Fruit fly (Drosophila melanogaster): ENCODE measurements around the gene mth.

mth gene

DNA sequence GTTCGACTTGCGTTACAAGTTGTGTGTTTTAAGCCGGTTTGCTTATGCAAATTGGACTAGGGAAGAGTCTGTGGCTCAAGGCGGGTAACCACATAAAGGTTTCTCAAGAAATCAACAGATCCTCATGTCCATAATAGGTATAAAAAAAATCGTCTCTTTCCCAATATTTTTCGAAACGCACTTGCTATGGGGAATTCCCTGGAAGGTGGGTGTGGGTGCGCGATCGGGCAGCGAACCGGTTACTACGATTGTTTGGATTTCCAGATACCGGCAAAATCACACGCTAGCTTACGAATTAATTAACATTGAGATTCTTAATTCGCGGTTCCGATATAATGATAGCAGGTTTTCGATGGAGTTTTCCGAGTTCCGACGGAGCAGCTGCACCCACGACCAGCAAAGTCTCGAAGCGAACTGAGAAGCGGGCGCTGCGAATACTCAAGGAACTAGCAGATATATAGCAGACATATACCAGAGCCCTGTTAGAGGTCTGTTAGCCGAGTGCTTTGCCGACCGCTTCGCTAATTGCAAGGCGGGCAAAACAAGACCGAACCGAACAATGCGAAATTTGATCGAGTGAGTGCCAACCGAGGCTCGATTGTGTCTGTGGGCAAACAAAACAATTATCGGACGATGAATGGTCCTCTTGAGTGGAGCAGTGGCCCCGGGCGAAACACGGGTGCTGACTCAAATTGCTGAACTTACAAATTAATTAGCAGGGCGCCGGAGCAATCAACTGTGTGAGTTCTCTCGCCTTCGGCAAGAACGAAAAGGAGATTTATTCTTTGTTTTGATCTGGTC is 5.5 kb downstream of the mth start:
- TF ChIP-seq CG12605 (GFP tag; IDR thresholded peaks at IDR 0.05): no peak
- TF ChIP-seq EcR (GFP tag; optimal IDR thresholded peaks at IDR 0.05): peak; percentile 59
- peak; percentile 27 for TF ChIP-seq CG13204 (GFP tag; optimal IDR thresholded peaks at IDR 0.05)

DNA sequence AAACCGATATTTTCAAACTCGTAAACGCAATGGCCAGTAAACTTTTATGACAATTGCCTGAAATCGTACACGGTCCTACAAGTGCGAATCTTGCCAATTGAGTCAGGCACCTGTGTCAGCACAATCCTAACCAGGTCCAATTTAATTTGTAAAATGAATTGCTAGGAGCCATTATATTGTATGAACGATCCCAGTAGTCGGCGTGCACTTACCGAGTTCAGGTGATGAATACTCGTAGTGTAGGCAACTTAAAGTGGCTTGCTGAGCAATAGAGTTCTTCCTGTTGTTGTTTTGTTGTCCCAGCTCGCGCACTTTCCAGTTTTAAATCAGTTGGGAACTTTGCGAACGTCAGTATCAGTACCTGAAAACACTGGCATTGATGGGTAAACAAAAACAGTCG is 6.2 kb downstream of the mth start:
- no peak for TF ChIP-seq Pif1B (GFP tag; optimal IDR thresholded peaks at IDR 0.05)
- no peak for TF ChIP-seq CG17806 (tag; optimal IDR thresholded peaks at IDR 0.05)
- TF ChIP-seq CG13204 (GFP tag; optimal IDR thresholded peaks at IDR 0.05): no peak
- no peak for TF ChIP-seq D1 (tag; optimal IDR thresholded peaks at IDR 0.05)
- TF ChIP-seq CG4496 (GFP tag; IDR thresholded peaks at IDR 0.05): no peak
- TF ChIP-seq CG32121 (GFP tag; IDR thresholded peaks at IDR 0.05): no peak
- no peak for TF ChIP-seq gl (tag; optimal IDR thresholded peaks at IDR 0.05)
- TF ChIP-seq rn (GFP tag; IDR thresholded peaks at IDR 0.05): no peak
- TF ChIP-seq CG10348 (GFP tag; IDR thresholded peaks at IDR 0.05): no peak
- TF ChIP-seq CG12605 (GFP tag; IDR thresholded peaks at IDR 0.05): no peak
- no peak for TF ChIP-seq CG14655 (GFP tag; optimal IDR thresholded peaks at IDR 0.05)
- no peak for TF ChIP-seq CG34367 (tag; optimal IDR thresholded peaks at IDR 0.05)
- TF ChIP-seq CG9948 (tag; optimal IDR thresholded peaks at IDR 0.05): no peak

DNA sequence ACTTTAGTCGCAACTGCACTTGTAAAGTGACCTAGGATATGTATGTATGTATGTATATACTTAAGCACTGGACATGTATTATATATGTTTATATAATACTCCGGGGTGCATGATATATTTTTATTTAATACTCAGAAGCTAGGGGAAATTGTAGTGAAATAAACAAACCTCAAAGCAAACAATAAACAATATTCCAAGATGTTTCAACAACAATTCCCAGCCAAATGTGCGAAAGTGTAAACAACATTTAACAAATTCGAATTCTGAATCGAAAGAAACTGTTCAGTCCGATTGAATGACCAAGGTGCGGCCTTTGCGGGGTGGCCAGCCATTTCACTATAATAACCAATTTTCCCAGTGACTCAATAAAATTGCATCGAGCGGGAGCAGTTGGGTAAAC is 6.6 kb downstream of the mth start:
- TF ChIP-seq CG15710 (tag; optimal IDR thresholded peaks at IDR 0.05) (no peak), CG13204 (GFP tag; optimal IDR thresholded peaks at IDR 0.05) (no peak), CG4496 (GFP tag; IDR thresholded peaks at IDR 0.05) (no peak), CG34367 (tag; optimal IDR thresholded peaks at IDR 0.05) (no peak)

DNA sequence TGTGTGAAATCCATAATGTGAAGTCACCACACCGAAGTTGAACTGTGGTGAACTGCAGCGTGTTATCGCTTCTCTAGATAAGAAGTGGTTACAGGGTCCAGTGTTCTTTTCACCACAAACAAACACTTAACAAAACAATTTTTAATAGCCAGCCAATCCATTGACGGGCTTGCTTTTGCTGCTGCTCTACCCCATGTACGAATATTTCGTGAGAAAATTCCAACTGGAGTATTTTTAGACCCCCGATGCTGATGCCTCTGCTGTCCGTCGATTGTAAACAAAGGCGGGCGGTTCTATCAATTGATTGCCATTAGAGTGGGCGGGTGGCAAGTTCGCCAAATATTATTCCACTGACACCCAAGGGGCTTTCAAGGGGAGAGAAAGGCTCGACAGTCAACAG is 7.7 kb downstream of the mth start:
- TF ChIP-seq Ets98B (GFP tag; IDR thresholded peaks at IDR 0.05) (no peak), CG14655 (GFP tag; optimal IDR thresholded peaks at IDR 0.05) (no peak)

DNA sequence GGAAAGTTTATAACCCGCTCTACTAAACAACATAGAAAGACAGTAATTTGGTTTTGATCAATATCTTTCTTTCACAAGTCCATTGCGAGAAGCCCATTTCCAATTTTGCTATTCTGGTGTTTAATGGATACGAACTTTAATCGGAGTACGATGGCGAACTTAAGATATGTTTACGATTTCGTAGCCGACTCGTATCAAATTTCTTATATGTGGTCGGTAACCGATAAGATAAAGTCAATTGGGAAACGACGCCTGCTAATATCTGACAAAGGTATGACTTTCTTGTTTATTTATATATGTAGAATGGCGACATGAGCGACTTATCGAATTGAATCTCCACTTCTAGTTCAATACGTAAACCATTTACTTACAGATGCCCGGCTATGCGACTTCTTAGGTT is 8.6 kb downstream of the mth start:
- TF ChIP-seq CG10348 (GFP tag; IDR thresholded peaks at IDR 0.05): no peak
- no peak for TF ChIP-seq fd96Ca (GFP tag; IDR thresholded peaks at IDR 0.05)
- no peak for TF ChIP-seq CG32121 (GFP tag; IDR thresholded peaks at IDR 0.05)
- TF ChIP-seq gl (tag; optimal IDR thresholded peaks at IDR 0.05): no peak
- no peak for TF ChIP-seq CG34367 (tag; optimal IDR thresholded peaks at IDR 0.05)
- no peak for TF ChIP-seq CG8301 (tag; optimal IDR thresholded peaks at IDR 0.05)
- peak; percentile 17 for TF ChIP-seq EcR (GFP tag; optimal IDR thresholded peaks at IDR 0.05)
- TF ChIP-seq CG4496 (GFP tag; IDR thresholded peaks at IDR 0.05): no peak
- TF ChIP-seq CG17806 (tag; optimal IDR thresholded peaks at IDR 0.05): no peak

DNA sequence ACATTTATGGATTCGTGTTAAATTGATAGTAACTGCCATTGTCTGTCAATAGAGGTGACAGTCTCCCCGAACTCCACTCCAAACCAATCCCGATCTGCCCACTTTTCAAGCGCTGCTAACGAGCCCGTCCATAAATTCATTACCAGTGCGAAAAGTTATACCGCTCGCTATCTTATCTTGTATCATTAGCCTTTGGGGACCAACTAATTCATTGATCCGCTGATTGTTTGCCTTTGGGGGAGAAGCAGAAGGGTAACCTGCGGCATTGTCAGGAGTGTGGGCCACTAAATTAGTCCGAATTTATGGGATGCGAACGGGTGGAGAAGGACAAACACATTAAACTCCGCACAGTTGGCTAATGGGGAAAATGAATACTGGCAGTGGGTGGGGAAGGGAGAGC is 9.6 kb downstream of the mth start:
- TF ChIP-seq CG34367 (tag; optimal IDR thresholded peaks at IDR 0.05) (no peak), CG17806 (tag; optimal IDR thresholded peaks at IDR 0.05) (no peak), Pif1A (GFP tag; optimal IDR thresholded peaks at IDR 0.05) (no peak), Ets98B (GFP tag; IDR thresholded peaks at IDR 0.05) (no peak), EcR (GFP tag; optimal IDR thresholded peaks at IDR 0.05) (no peak), CG8301 (tag; optimal IDR thresholded peaks at IDR 0.05) (no peak), CG13204 (GFP tag; optimal IDR thresholded peaks at IDR 0.05) (no peak), CG12605 (GFP tag; IDR thresholded peaks at IDR 0.05) (no peak), CG8159 (tag; optimal IDR thresholded peaks at IDR 0.05) (no peak), Snoo (tag; optimal IDR thresholded peaks at IDR 0.05) (no peak), CG10348 (GFP tag; IDR thresholded peaks at IDR 0.05) (no peak), Pif1B (GFP tag; optimal IDR thresholded peaks at IDR 0.05) (no peak), gl (tag; optimal IDR thresholded peaks at IDR 0.05) (no peak), fd96Ca (GFP tag; IDR thresholded peaks at IDR 0.05) (no peak), D1 (tag; optimal IDR thresholded peaks at IDR 0.05) (no peak), CG14655 (GFP tag; optimal IDR thresholded peaks at IDR 0.05) (no peak), rn (GFP tag; IDR thresholded peaks at IDR 0.05) (no peak), CG15710 (tag; optimal IDR thresholded peaks at IDR 0.05) (no peak)

DNA sequence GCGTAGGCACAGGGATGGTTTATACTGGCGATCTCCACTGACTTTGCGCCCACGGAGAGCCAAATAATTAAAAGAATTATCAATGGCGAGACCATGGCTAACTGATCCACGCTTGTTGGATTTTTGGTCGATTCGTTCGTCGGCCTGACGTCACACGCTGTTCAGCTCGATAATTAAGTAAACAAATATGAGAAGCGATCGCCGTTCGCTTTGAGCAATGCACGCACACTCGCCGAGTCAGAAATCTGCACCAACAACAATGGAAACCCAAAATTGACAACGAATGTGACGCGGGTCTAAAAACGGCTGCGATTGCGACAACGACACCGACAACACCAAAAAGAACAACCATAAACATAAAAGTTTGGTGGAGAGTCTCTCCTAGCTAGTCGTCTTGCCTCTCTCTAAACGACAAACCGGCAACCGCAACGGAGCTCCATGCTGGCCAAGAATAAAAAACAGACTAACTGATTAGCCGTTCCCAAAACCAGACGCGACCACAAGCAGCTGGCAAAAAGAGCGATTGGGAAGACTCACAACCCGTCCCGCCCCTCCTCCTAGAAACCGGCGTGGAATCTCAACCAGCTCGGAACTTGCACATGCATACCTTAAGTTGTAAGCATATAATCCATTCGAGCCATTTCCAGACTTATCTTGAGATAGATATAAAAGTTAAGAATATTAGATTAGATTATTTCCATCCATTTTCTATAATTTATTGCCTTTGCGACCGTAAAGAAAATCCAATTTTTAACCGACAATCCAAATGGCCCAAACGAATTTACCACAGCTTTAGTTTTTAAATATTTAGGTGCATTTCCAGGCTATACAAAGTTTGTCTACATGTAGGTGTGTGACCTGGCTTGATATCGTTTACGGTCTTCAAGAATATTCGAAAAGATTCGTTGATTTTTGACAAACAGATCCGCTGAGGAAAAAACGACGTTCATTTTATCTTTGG is 14.6 kb downstream of the mth start, which contains the start of gene mthl9:
mthl9 (minus strand) TSS at position 468 of the 961 bp plus-strand sequence.
- TF ChIP-seq EcR (GFP tag; optimal IDR thresholded peaks at IDR 0.05): no peak
- TF ChIP-seq Ets98B (GFP tag; IDR thresholded peaks at IDR 0.05): peak; percentile 52; the same call in 1 of the 2 replicates
- peak; percentile 15; the same call in 1 of the 3 replicates for TF ChIP-seq CG4496 (GFP tag; IDR thresholded peaks at IDR 0.05)
- no peak for TF ChIP-seq CG32121 (GFP tag; IDR thresholded peaks at IDR 0.05)
